Worm (Caenorhabditis elegans): ENCODE measurements around the gene ric-4.

The ric-4 gene

ce11 chrV:10237959-10238444, 32.1 kb downstream of the ric-4 start (continued):
- TF ChIP-seq ztf-18 (tag; optimal IDR thresholded peaks at IDR 0.05) (peak; percentile 7), Y79H2A.3 (GFP tag; conservative IDR thresholded peaks at IDR 0.05) (peak; percentile 95), mes-4 (tag; optimal IDR thresholded peaks at IDR 0.05) (peak; percentile 30), aptf-3 (GFP tag; IDR thresholded peaks at IDR 0.05) (no peak), ccch-3 (GFP tag; optimal IDR thresholded peaks at IDR 0.05) (no peak), F39B2.1 (GFP tag; IDR thresholded peaks at IDR 0.05) (no peak; the same call in 1 of the 2 replicates), B0019.2 (GFP tag; conservative IDR thresholded peaks at IDR 0.05) (no peak), T07F8.4 (tag; optimal IDR thresholded peaks at IDR 0.05) (no peak), fkh-3 (tag; optimal IDR thresholded peaks at IDR 0.05) (peak; percentile 54), sdz-38 (tag; optimal IDR thresholded peaks at IDR 0.05) (no peak), Y53G8AR.9 (GFP tag; conservative IDR thresholded peaks at IDR 0.05) (peak; percentile 75; the same call in 1 of the 2 replicates), B0261.1 (tag; optimal IDR thresholded peaks at IDR 0.05) (peak; percentile 9), ZK185.1 (tag; optimal IDR thresholded peaks at IDR 0.05; ENCODE audit: poor library complexity, severe bottlenecking) (no peak), T26A5.8 (tag; optimal IDR thresholded peaks at IDR 0.05) (peak; percentile 60), somi-1 (GFP tag; optimal IDR thresholded peaks at IDR 0.05) (no peak), madf-10 (tag; optimal IDR thresholded peaks at IDR 0.05) (no peak), nfyb-1 (GFP tag; IDR thresholded peaks at IDR 0.05) (0 out of 2 replicates have a peak, but pooled peaks have one; percentile 64), let-607 (tag; optimal IDR thresholded peaks at IDR 0.05) (no peak), ekl-4 (GFP tag; IDR thresholded peaks at IDR 0.05) (peak; percentile 89), Y56A3A.18 (GFP tag; IDR thresholded peaks at IDR 0.05) (peak; percentile 59), K11D2.4 (GFP tag; IDR thresholded peaks at IDR 0.05) (no peak), hmg-1.2 (GFP tag; IDR thresholded peaks at IDR 0.05) (peak; percentile 29; the same call in 1 of the 2 replicates), lin-40 (tag; optimal IDR thresholded peaks at IDR 0.05) (no peak), die-1 (tag; optimal IDR thresholded peaks at IDR 0.05) (peak; percentile 27), pbrm-1 (GFP tag; IDR thresholded peaks at IDR 0.05) (no peak; the same call in 1 of the 2 replicates), dpl-1 (GFP tag; optimal IDR thresholded peaks at IDR 0.05) (no peak), ama-1 (optimal IDR thresholded peaks at IDR 0.05) (no peak), ama-1 (GFP tag; optimal IDR thresholded peaks at IDR 0.05) (no peak), Y53F4B.3 (GFP tag; IDR thresholded peaks at IDR 0.05) (no peak)

ce11 chrV:10237171-10237570, 32.9 kb downstream of the ric-4 start:
- TF ChIP-seq snpc-4 (GFP tag; optimal IDR thresholded peaks at IDR 0.05) (no peak), snpc-4 (tag; optimal IDR thresholded peaks at IDR 0.05) (no peak), snpc-3.4 (tag; optimal IDR thresholded peaks at IDR 0.05) (no peak), repo-1 (tag; optimal IDR thresholded peaks at IDR 0.05) (no peak), nfya-1 (tag; optimal IDR thresholded peaks at IDR 0.05; ENCODE audit: borderline replicate concordance, insufficient read depth) (no peak), nhr-80 (tag; optimal IDR thresholded peaks at IDR 0.05) (no peak), ztf-22 (GFP tag; optimal IDR thresholded peaks at IDR 0.05) (no peak)

ce11 chrV:10233330-10233729, 36.8 kb downstream of the ric-4 start, which contains the start of gene str-182:
TSS of gene str-182 (minus strand) at chrV:10233430.
- TF ChIP-seq nhr-120 (GFP tag; IDR thresholded peaks at IDR 0.05) (no peak), B0019.2 (GFP tag; conservative IDR thresholded peaks at IDR 0.05) (no peak), D2030.7 (GFP tag; IDR thresholded peaks at IDR 0.05) (no peak), F22D6.2 (tag; optimal IDR thresholded peaks at IDR 0.05) (no peak), madf-3 (GFP tag; IDR thresholded peaks at IDR 0.05) (no peak), C17E4.6 (GFP tag; IDR thresholded peaks at IDR 0.05) (no peak), lsy-27 (tag; optimal IDR thresholded peaks at IDR 0.05; ENCODE audit: borderline replicate concordance, insufficient read depth) (no peak)
